Worm (Caenorhabditis elegans): ENCODE data around the gene sprr-1.

The sprr-1 gene

DNA sequence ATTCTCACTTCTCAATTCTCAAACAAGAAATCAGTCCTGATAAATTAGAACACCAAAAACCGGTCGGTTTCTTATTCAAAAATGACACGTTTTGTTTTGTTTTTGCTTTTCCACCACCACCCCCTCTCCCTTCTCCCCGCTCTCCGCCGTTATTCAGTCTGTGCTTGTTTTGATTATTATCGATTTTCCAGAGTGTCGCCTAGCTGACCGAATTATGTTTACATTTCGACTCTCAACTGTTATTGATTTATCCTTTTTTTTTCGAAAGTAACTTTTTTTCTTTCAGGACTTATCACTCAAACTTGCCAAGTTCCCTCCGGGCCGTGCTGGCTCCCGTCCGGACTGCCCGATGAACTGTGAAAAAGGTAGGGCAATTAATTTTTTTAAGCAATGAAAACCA is 27.2 kb downstream of the sprr-1 start, which contains the start of gene gob-1:
Gene gob-1 (plus strand): TSS at position 281 of the 400 bp plus-strand sequence.
- TF ChIP-seq C04F5.9 (tag; optimal IDR thresholded peaks at IDR 0.05) (no peak), fos-1 (tag; optimal IDR thresholded peaks at IDR 0.05) (no peak), fkh-8 (tag; optimal IDR thresholded peaks at IDR 0.05) (no peak), pqm-1 (tag; optimal IDR thresholded peaks at IDR 0.05) (no peak)

DNA sequence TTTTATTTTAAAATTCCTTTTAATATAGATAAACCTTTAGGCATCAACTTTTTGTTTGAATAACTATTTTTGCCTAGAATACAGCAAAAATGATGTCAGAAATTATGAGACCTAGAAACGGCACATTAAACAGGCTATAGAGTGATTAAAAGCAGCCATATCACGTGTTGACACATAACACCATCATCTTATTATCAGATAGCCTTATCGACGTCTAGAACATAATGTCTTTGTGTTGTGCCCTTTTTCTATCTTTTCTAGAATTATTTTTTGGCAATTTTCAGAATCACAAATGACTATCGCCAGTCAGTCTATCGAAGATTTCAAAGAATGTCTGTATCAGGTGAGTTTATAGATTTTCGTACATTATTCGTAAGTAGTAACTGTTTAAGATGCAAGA is 28.1 kb downstream of the sprr-1 start:
- TF ChIP-seq efl-1 (optimal IDR thresholded peaks at IDR 0.05) (no peak), efl-1 (GFP tag; optimal IDR thresholded peaks at IDR 0.05 in 1 of 2) (peak in 1 of 2 experiments; percentile 92), C16A3.4 (tag; optimal IDR thresholded peaks at IDR 0.05) (no peak), elt-2 (tag; optimal IDR thresholded peaks at IDR 0.05) (peak; percentile 57), ztf-11 (tag; optimal IDR thresholded peaks at IDR 0.05) (no peak), nhr-11 (tag; optimal IDR thresholded peaks at IDR 0.05) (no peak), lin-35 (GFP tag; optimal IDR thresholded peaks at IDR 0.05) (peak in 1 of 2 experiments; percentile 29), skn-1 (tag; optimal IDR thresholded peaks at IDR 0.05) (no peak), mep-1 (tag; optimal IDR thresholded peaks at IDR 0.05) (no peak), ceh-63 (GFP tag; optimal IDR thresholded peaks at IDR 0.05) (no peak), nhr-71 (tag; optimal IDR thresholded peaks at IDR 0.05) (peak; percentile 8), fkh-10 (GFP tag; optimal IDR thresholded peaks at IDR 0.05) (no peak), lin-39 (tag; optimal IDR thresholded peaks at IDR 0.05) (no peak)

DNA sequence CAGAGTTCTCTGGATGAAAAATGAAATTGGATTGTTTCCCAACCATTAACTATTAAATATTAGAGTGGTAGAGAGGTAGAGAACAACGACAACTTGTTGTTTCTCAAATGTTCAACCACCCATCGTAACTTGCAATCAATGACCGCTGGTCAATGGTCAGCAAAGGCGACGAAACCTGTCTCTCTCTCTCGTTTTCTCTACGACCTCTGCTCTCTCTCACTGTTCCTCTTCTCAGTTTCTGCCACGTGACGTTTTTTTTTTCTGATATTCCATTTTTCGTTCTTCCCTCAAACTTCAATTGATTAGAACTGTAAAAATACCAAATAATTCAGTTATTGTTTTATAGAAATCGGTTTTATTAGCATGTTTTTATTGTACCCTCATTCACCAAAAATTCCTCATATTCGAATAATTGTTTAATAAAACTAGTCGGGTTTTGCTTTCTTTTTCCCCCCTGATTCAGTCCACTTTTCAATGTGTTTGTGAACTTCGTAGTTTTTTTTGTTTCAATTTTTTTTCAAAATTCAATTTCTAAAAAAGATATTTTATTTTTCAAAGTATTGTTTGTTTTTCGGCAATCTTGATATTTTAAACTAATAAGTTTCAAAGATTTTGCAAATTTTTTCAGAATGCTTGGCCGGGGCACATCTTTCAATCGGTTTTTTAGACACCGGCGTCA is 31.0 kb downstream of the sprr-1 start, which contains the start of gene suox-1:
Gene suox-1 (plus strand): TSS at position 629 of the 679 bp plus-strand sequence.
- peak; percentile 65 for TF ChIP-seq snu-23 (GFP tag; optimal IDR thresholded peaks at IDR 0.05)
- TF ChIP-seq egl-27 (tag; optimal IDR thresholded peaks at IDR 0.05), result no peak
- peak; percentile 92 for TF ChIP-seq nhr-85 (tag)
- TF ChIP-seq C16A3.4 (tag; optimal IDR thresholded peaks at IDR 0.05), result peak; percentile 20
- TF ChIP-seq mdl-1 (tag; optimal IDR thresholded peaks at IDR 0.05), result peak in 1 of 2 experiments; percentile 61
- TF ChIP-seq nhr-71 (tag; optimal IDR thresholded peaks at IDR 0.05), result peak; percentile 53
- peak in 1 of 3 experiments; percentile 12 for TF ChIP-seq dpl-1 (GFP tag; optimal IDR thresholded peaks at IDR 0.05)
- TF ChIP-seq nhr-90 (tag; optimal IDR thresholded peaks at IDR 0.05; ENCODE audit: poor library complexity), result peak; percentile 47
- TF ChIP-seq blmp-1 (tag; optimal IDR thresholded peaks at IDR 0.05), result peak; percentile 43
- TF ChIP-seq sptf-1 (tag; optimal IDR thresholded peaks at IDR 0.05), result no peak
- TF ChIP-seq lin-39 (tag; optimal IDR thresholded peaks at IDR 0.05), result no peak
- peak; percentile 78 for TF ChIP-seq grh-1 (GFP tag; IDR thresholded peaks at IDR 0.05)
- peak; percentile 66 for TF ChIP-seq nhr-20 (tag; optimal IDR thresholded peaks at IDR 0.05)
- TF ChIP-seq hlh-4 (tag; optimal IDR thresholded peaks at IDR 0.05), result no peak
- no peak for TF ChIP-seq efl-1 (optimal IDR thresholded peaks at IDR 0.05)
- TF ChIP-seq efl-1 (GFP tag; optimal IDR thresholded peaks at IDR 0.05 in 1 of 2), result peak in 1 of 2 experiments; percentile 75
- peak; percentile 4 for TF ChIP-seq nhr-47 (tag; optimal IDR thresholded peaks at IDR 0.05)
- TF ChIP-seq nhr-19 (GFP tag; conservative IDR thresholded peaks at IDR 0.05), result 0 out of 2 replicates have a peak, but pooled peaks have one; percentile 16
- TF ChIP-seq hlh-17 (GFP tag; optimal IDR thresholded peaks at IDR 0.05; ENCODE audit: borderline replicate concordance), result no peak
- TF ChIP-seq elt-3 (tag; optimal IDR thresholded peaks at IDR 0.05), result peak in 1 of 6 experiments; percentile 42
- TF ChIP-seq zip-4 (GFP tag; optimal IDR thresholded peaks at IDR 0.05), result no peak
- TF ChIP-seq lin-35 (GFP tag; optimal IDR thresholded peaks at IDR 0.05), result peak in 1 of 2 experiments; percentile 57
- peak; percentile 68 for TF ChIP-seq lin-14 (GFP tag; optimal IDR thresholded peaks at IDR 0.05)

Measured in whole organism, L1 larva.